Worm (Caenorhabditis elegans): ENCODE results near the gene hlh-6.

Gene hlh-6

ce11 chrII:9644940-9645634 lies 30.5 kb upstream of the hlh-6 start:
- TF ChIP-seq mep-1 (tag; optimal IDR thresholded peaks at IDR 0.05) = peak; percentile 48
- peak; percentile 83 for TF ChIP-seq nhr-85 (tag)
- peak; percentile 49 for TF ChIP-seq rnt-1 (tag; optimal IDR thresholded peaks at IDR 0.05)
- TF ChIP-seq ceh-88 (GFP tag; IDR thresholded peaks at IDR 0.05) = no peak
- no peak for TF ChIP-seq fos-1 (tag; optimal IDR thresholded peaks at IDR 0.05)
- no peak for TF ChIP-seq nhr-28 (tag; optimal IDR thresholded peaks at IDR 0.05)
- TF ChIP-seq unc-62 (GFP tag; optimal IDR thresholded peaks at IDR 0.05) = no peak
- TF ChIP-seq nhr-19 (GFP tag; conservative IDR thresholded peaks at IDR 0.05) = no peak
- TF ChIP-seq nhr-12 (tag; optimal IDR thresholded peaks at IDR 0.05) = no peak
- no peak for TF ChIP-seq lin-35 (GFP tag; optimal IDR thresholded peaks at IDR 0.05)
- peak; percentile 50 for TF ChIP-seq lin-14 (GFP tag; optimal IDR thresholded peaks at IDR 0.05)
- no peak for TF ChIP-seq ceh-82 (tag; optimal IDR thresholded peaks at IDR 0.05)
- no peak for TF ChIP-seq unc-30 (tag; optimal IDR thresholded peaks at IDR 0.05)
- TF ChIP-seq nhr-20 (tag; optimal IDR thresholded peaks at IDR 0.05) = no peak
- no peak for TF ChIP-seq pax-3 (tag; optimal IDR thresholded peaks at IDR 0.05)
- no peak for TF ChIP-seq nhr-77 (tag; optimal IDR thresholded peaks at IDR 0.05)
- TF ChIP-seq irx-1 (tag; optimal IDR thresholded peaks at IDR 0.05) = no peak
- no peak for TF ChIP-seq C34B4.2 (tag; optimal IDR thresholded peaks at IDR 0.05)
- no peak for TF ChIP-seq snu-23 (GFP tag; optimal IDR thresholded peaks at IDR 0.05)
- no peak for TF ChIP-seq ceh-63 (GFP tag; optimal IDR thresholded peaks at IDR 0.05)
- no peak for TF ChIP-seq snpc-4 (tag; optimal IDR thresholded peaks at IDR 0.05)
- TF ChIP-seq efl-1 (optimal IDR thresholded peaks at IDR 0.05) = no peak
- no peak for TF ChIP-seq efl-1 (GFP tag; optimal IDR thresholded peaks at IDR 0.05 in 1 of 2)
- TF ChIP-seq elt-3 (tag; optimal IDR thresholded peaks at IDR 0.05) = peak in 1 of 6 experiments; percentile 24
- TF ChIP-seq fkh-10 (GFP tag; optimal IDR thresholded peaks at IDR 0.05) = no peak
- TF ChIP-seq ces-1 (GFP tag; optimal IDR thresholded peaks at IDR 0.05) = no peak
- no peak for TF ChIP-seq unc-130 (tag; optimal IDR thresholded peaks at IDR 0.05)
- TF ChIP-seq blmp-1 (tag; optimal IDR thresholded peaks at IDR 0.05) = peak; percentile 56

- TF ChIP-seq nhr-71 (tag; optimal IDR thresholded peaks at IDR 0.05) = no peak
Observed at ce11 chrII:9644438-9644837, 29.8 kb upstream of the hlh-6 start, which contains the start of gene fzr-1. Gene fzr-1 (minus strand): TSS chrII:9644466.

- TF ChIP-seq elt-3 (tag; optimal IDR thresholded peaks at IDR 0.05) (no peak), F16B12.6 (tag; optimal IDR thresholded peaks at IDR 0.05) (no peak), grh-1 (GFP tag; IDR thresholded peaks at IDR 0.05) (no peak), nhr-77 (tag; optimal IDR thresholded peaks at IDR 0.05) (no peak), ama-1 (optimal IDR thresholded peaks at IDR 0.05) (no peak), blmp-1 (tag; optimal IDR thresholded peaks at IDR 0.05) (no peak), xbp-1 (tag; optimal IDR thresholded peaks at IDR 0.05) (no peak), lir-3 (tag; optimal IDR thresholded peaks at IDR 0.05; ENCODE audit: poor library complexity) (no peak), lin-15B (tag; optimal IDR thresholded peaks at IDR 0.05) (no peak), C16A3.4 (tag; optimal IDR thresholded peaks at IDR 0.05) (no peak), skn-1 (tag; optimal IDR thresholded peaks at IDR 0.05) (no peak), fkh-10 (GFP tag; optimal IDR thresholded peaks at IDR 0.05) (no peak)
Observed at ce11 chrII:9636300-9636699, 21.7 kb upstream of the hlh-6 start, which contains the start of gene ZK1307.7. Gene ZK1307.7 (plus strand): TSS chrII:9636600.

ce11 chrII:9625930-9626329 lies 11.3 kb upstream of the hlh-6 start:
- TF ChIP-seq mdl-1 (tag; optimal IDR thresholded peaks at IDR 0.05) (no peak), ztf-4 (tag; optimal IDR thresholded peaks at IDR 0.05) (no peak), ets-5 (GFP tag; IDR thresholded peaks at IDR 0.05) (no peak), nhr-12 (tag; optimal IDR thresholded peaks at IDR 0.05) (no peak)

All from whole organism, L1 larva.